Worm (Caenorhabditis elegans): ENCODE measurements around the gene F57G9.3.

Gene F57G9.3

ce11 chrII:12425644-12426222 is 15.7 kb upstream of the F57G9.3 start, which contains the start of gene daf-22:
Gene daf-22, minus strand, starts transcription at chrII:12425694.
- TF ChIP-seq nhr-11 (tag; optimal IDR thresholded peaks at IDR 0.05) (no peak), unc-55 (GFP tag; optimal IDR thresholded peaks at IDR 0.05) (no peak), ztf-4 (tag; optimal IDR thresholded peaks at IDR 0.05) (no peak), nhr-12 (tag; optimal IDR thresholded peaks at IDR 0.05) (no peak), ceh-16 (tag; optimal IDR thresholded peaks at IDR 0.05) (no peak), aly-2 (tag; optimal IDR thresholded peaks at IDR 0.05) (no peak), snpc-4 (tag; optimal IDR thresholded peaks at IDR 0.05) (no peak), crh-2 (tag; optimal IDR thresholded peaks at IDR 0.05) (peak; percentile 59), lsy-2 (tag; optimal IDR thresholded peaks at IDR 0.05) (no peak), dmd-4 (tag; optimal IDR thresholded peaks at IDR 0.05) (no peak), nhr-23 (tag; optimal IDR thresholded peaks at IDR 0.05) (no peak), elt-3 (tag; optimal IDR thresholded peaks at IDR 0.05) (no peak), nhr-25 (tag; optimal IDR thresholded peaks at IDR 0.05) (no peak), gmeb-1 (tag; optimal IDR thresholded peaks at IDR 0.05) (peak; percentile 37), sma-3 (GFP tag; optimal IDR thresholded peaks at IDR 0.05) (peak; percentile 28), lin-13 (GFP tag; optimal IDR thresholded peaks at IDR 0.05) (no peak), skn-1 (tag; optimal IDR thresholded peaks at IDR 0.05) (no peak), nhr-77 (tag; optimal IDR thresholded peaks at IDR 0.05) (no peak), fos-1 (tag; optimal IDR thresholded peaks at IDR 0.05) (peak; percentile 65), R02D3.7 (tag; optimal IDR thresholded peaks at IDR 0.05) (no peak), nhr-6 (tag; optimal IDR thresholded peaks at IDR 0.05) (no peak), alr-1 (tag; optimal IDR thresholded peaks at IDR 0.05) (no peak), C34F6.9 (tag; optimal IDR thresholded peaks at IDR 0.05) (no peak), lin-39 (tag; optimal IDR thresholded peaks at IDR 0.05) (no peak), nhr-237 (tag; optimal IDR thresholded peaks at IDR 0.05) (no peak), ztf-1 (GFP tag; conservative IDR thresholded peaks at IDR 0.05) (no peak), Y55F3AM.14 (GFP tag; optimal IDR thresholded peaks at IDR 0.05) (no peak), sma-9 (GFP tag; optimal IDR thresholded peaks at IDR 0.05) (peak; percentile 57), sma-9 (tag; optimal IDR thresholded peaks at IDR 0.05) (no peak), ama-1 (optimal IDR thresholded peaks at IDR 0.05) (no peak), mab-5 (tag; optimal IDR thresholded peaks at IDR 0.05) (no peak), nhr-21 (tag; optimal IDR thresholded peaks at IDR 0.05) (no peak), F13H6.1 (tag; optimal IDR thresholded peaks at IDR 0.05) (no peak), nhr-10 (tag; optimal IDR thresholded peaks at IDR 0.05) (no peak)

DNA sequence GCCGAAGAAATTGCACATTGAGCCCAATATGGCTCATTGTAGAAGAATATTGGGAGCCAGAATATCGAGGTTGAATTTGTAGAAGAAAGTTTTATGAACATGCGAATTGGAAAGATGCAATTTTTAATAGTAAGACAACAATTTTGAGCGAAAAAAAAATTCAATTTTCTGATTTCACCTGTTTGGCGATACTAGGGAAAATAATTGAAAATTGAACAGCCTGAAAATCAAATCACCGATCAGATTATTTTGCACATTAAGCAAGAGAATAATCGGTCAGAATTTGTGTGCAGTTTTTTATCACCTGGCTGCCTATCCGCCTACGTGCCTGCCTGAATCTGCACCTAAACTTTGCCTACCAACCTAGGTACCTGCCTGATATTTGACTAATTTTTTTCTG is 10.5 kb upstream of the F57G9.3 start, which contains the start of gene sre-26:
TSS of gene sre-26 (minus strand) at position 101 of the 400 bp plus-strand sequence.
- TF ChIP-seq nhr-6 (tag; optimal IDR thresholded peaks at IDR 0.05), result no peak
- TF ChIP-seq egl-27 (tag; optimal IDR thresholded peaks at IDR 0.05), result no peak
- no peak for TF ChIP-seq ztf-1 (GFP tag; conservative IDR thresholded peaks at IDR 0.05)
- no peak for TF ChIP-seq zag-1 (tag; optimal IDR thresholded peaks at IDR 0.05)
- no peak for TF ChIP-seq nhr-21 (tag; optimal IDR thresholded peaks at IDR 0.05)
- no peak for TF ChIP-seq R02D3.7 (tag; optimal IDR thresholded peaks at IDR 0.05)
- TF ChIP-seq nhr-25 (tag; optimal IDR thresholded peaks at IDR 0.05), result no peak
- TF ChIP-seq aly-2 (tag; optimal IDR thresholded peaks at IDR 0.05), result no peak
- TF ChIP-seq ceh-82 (tag; optimal IDR thresholded peaks at IDR 0.05), result no peak
- TF ChIP-seq elt-1 (tag; optimal IDR thresholded peaks at IDR 0.05), result no peak
- no peak for TF ChIP-seq F13H6.1 (tag; optimal IDR thresholded peaks at IDR 0.05)
- no peak for TF ChIP-seq nhr-12 (tag; optimal IDR thresholded peaks at IDR 0.05)
- no peak for TF ChIP-seq nhr-11 (tag; optimal IDR thresholded peaks at IDR 0.05)
- TF ChIP-seq gmeb-1 (tag; optimal IDR thresholded peaks at IDR 0.05), result no peak
- no peak for TF ChIP-seq sem-4 (tag; optimal IDR thresholded peaks at IDR 0.05)
- no peak for TF ChIP-seq crh-2 (tag; optimal IDR thresholded peaks at IDR 0.05)
- TF ChIP-seq C34F6.9 (tag; optimal IDR thresholded peaks at IDR 0.05), result no peak
- no peak for TF ChIP-seq lin-11 (tag; optimal IDR thresholded peaks at IDR 0.05)
- TF ChIP-seq peb-1 (tag; optimal IDR thresholded peaks at IDR 0.05), result no peak

DNA sequence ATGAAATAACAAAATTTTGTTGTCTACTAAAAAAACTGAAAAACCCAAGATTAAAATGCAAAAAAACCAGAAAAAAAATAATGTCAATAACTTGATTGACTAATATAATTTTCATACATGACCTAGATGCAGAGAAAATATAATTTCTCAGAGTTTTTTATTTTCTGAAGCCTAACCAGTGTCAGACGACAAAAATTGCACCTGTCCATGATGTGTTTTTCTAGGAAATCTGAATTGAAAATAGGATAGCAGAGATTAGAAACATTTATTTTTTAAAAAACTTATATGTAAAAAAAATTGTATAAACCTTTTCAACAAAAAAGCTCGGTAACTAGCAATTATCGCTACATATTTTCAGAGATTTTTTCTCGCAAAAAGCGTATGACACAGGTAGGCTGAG is 8.0 kb upstream of the F57G9.3 start:
- TF ChIP-seq R02D3.7 (tag; optimal IDR thresholded peaks at IDR 0.05) (no peak), sma-9 (GFP tag; optimal IDR thresholded peaks at IDR 0.05) (peak; percentile 10), sma-9 (tag; optimal IDR thresholded peaks at IDR 0.05) (no peak), C34F6.9 (tag; optimal IDR thresholded peaks at IDR 0.05) (no peak)

Data from whole organism, L2 larva.